Fruit fly (Drosophila melanogaster) whole organism, wandering third instar larva: ENCODE results near the gene CG33791.

Experiments
- Hr83 ChIP-seq: fragments of 200-300 bp; sonication (Bioruptor generic); optimal IDR thresholded peaks from 2 replicates; lab custom pipeline; 2016; ENCODE audit warnings: missing biosample characterization, mild to moderate bottlenecking, missing genetic modification characterization, moderate library complexity; ENCODE audit not compliant: poor library complexity, severe bottlenecking
- Myc ChIP-seq: fragments of >200 bp; optimal IDR thresholded peaks from 2 replicates; lab custom pipeline; 2017
- Rel ChIP-seq, 2 experiments: fragments of 200-800 bp; sonication (Bioruptor generic) in 1 of 2; optimal IDR thresholded peaks; 2 replicates in 1 of 2; 3 replicates in 1 of 2; lab custom pipeline; 2016 to 2019; ENCODE audit warnings: mild to moderate bottlenecking in 2 of 2, missing biosample characterization in 2 of 2, missing genetic modification characterization in 2 of 2, moderate library complexity in 1 of 2
- pan ChIP-seq: fragments of >200 bp; optimal IDR thresholded peaks from 2 replicates; lab custom pipeline; 2017

DNA sequence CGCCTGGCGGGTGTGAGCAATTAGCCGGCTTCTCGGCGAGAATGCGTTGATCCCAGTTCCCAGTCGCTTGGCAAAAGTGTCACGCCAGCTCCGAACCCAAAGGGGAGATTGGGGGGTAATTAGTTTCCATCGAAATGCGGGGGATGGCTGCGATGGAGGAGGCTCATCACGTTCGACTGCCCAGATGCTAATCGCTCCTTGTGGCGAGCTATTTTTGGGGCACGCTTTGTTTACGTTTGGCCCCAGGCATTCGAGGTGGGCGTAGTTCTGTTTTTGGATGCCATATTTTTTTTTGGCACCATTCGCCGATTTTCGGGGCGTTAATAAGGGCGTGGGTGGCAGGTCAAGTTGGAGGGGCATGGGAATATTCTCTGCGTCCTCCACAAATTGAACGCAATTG is 22.6 kb upstream of the CG33791 start:
- TF ChIP-seq Rel (GFP tag; optimal IDR thresholded peaks at IDR 0.05; lab: Kevin White, UChicago) (no peak), Rel (tag; optimal IDR thresholded peaks at IDR 0.05; lab: Kevin White, UChicago) (no peak), Hr83 (GFP tag; lab: Kevin White, UChicago) (no peak), pan (no peak), Myc (no peak)
